Worm (Caenorhabditis elegans): ENCODE measurements around the gene toc-1.

DNA sequence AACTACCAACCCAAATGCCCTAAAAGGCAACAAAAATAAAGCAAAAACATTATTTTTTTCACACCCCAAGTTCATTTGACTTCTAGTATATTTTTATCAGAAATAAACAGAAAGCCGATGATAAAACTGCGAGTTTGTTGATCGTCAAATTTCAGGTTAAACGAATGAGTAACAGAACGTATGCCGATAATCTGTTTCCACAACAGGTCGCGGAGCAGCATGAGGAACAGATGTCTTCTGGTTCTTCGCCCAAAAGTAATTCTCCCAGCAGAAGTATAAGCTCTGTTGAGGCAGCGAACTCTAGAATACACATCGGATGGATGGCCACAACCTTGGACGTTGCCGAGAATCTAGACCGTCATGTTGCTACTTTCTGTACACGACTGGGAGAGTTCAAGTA lies 44.6 kb upstream of the toc-1 start, which contains the start of gene prmt-5:
- TF ChIP-seq nhr-25 (tag; optimal IDR thresholded peaks at IDR 0.05) (no peak), ztf-11 (tag; optimal IDR thresholded peaks at IDR 0.05) (no peak), skn-1 (tag; optimal IDR thresholded peaks at IDR 0.05) (no peak), ZK546.5 (tag; optimal IDR thresholded peaks at IDR 0.05) (no peak), unc-62 (GFP tag; optimal IDR thresholded peaks at IDR 0.05) (no peak), lin-13 (GFP tag; optimal IDR thresholded peaks at IDR 0.05) (peak; percentile 34), lsy-2 (tag; optimal IDR thresholded peaks at IDR 0.05) (no peak), egl-27 (tag; optimal IDR thresholded peaks at IDR 0.05) (no peak)

All from whole organism, L2 larva.